Worm (Caenorhabditis elegans) whole organism, L3 larva: ENCODE data around the gene gst-16.
A peak's percentile ranks its signal among the peaks of the same experiment; 100 is the strongest.

Experiments
- ama-1 ChIP-seq: fragments of 150-350 bp; optimal IDR thresholded peaks from 2 replicates; lab custom pipeline; 2018
- ceh-82 ChIP-seq: fragments of 150-350 bp; optimal IDR thresholded peaks from 2 replicates; lab custom pipeline; 2014; ENCODE audit warnings: missing biosample characterization, missing genetic modification characterization
- ceh-9 ChIP-seq: sonication (generic microtip); optimal IDR thresholded peaks from 2 replicates; lab custom pipeline; 2018; ENCODE audit warnings: missing biosample characterization, missing genetic modification characterization
- egl-27 ChIP-seq: sonication (generic microtip); optimal IDR thresholded peaks from 4 replicates; lab custom pipeline; 2017; ENCODE audit warnings: missing biosample characterization, missing genetic modification reagents, missing genetic modification characterization
- elt-2 ChIP-seq: sonication (generic microtip); optimal IDR thresholded peaks from 2 replicates; lab custom pipeline; 2016; ENCODE audit warnings: missing genetic modification reagents, mild to moderate bottlenecking, missing genetic modification characterization, missing compliant biosample characterization
- elt-3 ChIP-seq, 3 experiments: fragments of 150-350 bp in 1 of 3; sonication (generic microtip) in 2 of 3; optimal IDR thresholded peaks; 2 replicates in 2 of 3; 4 replicates in 1 of 3; lab custom pipeline; 2014 to 2017; ENCODE audit warnings: missing biosample characterization in 3 of 3, missing genetic modification characterization in 3 of 3
- eor-1 ChIP-seq, 2 experiments: fragments of 150-350 bp; optimal IDR thresholded peaks; 2 replicates each; lab custom pipeline; 2014 to 2018; ENCODE audit warnings: missing biosample characterization in 2 of 2, missing genetic modification characterization in 2 of 2
- fkh-2 ChIP-seq: fragments of 150-350 bp; optimal IDR thresholded peaks from 2 replicates; lab custom pipeline; 2014; ENCODE audit warnings: missing biosample characterization, missing genetic modification reagents, missing genetic modification characterization
- jun-1 ChIP-seq: fragments of 150-350 bp; optimal IDR thresholded peaks from 2 replicates; lab custom pipeline; 2014; ENCODE audit warnings: missing biosample characterization, missing genetic modification reagents, missing genetic modification characterization
- lin-39 ChIP-seq: fragments of 150-350 bp; optimal IDR thresholded peaks from 2 replicates; lab custom pipeline; 2018; ENCODE audit warnings: missing biosample characterization, missing genetic modification reagents, missing genetic modification characterization
- lsy-12 ChIP-seq: sonication (generic microtip); optimal IDR thresholded peaks from 2 replicates; lab custom pipeline; 2016; ENCODE audit warnings: mild to moderate bottlenecking, missing genetic modification characterization, missing compliant biosample characterization
- nfya-1 ChIP-seq: sonication (generic microtip); optimal IDR thresholded peaks from 2 replicates; lab custom pipeline; 2017; ENCODE audit warnings: missing genetic modification characterization, mild to moderate bottlenecking, missing compliant biosample characterization, antibody characterized with exemption, moderate library complexity; ENCODE audit not compliant: insufficient read depth
- nhr-23 ChIP-seq: fragments of 150-350 bp; optimal IDR thresholded peaks from 2 replicates; lab custom pipeline; 2014; ENCODE audit warnings: missing biosample characterization, missing genetic modification reagents, missing genetic modification characterization
- nhr-237 ChIP-seq: fragments of 150-350 bp; optimal IDR thresholded peaks from 2 replicates; lab custom pipeline; 2014; ENCODE audit warnings: missing biosample characterization, missing genetic modification characterization
- nhr-25 ChIP-seq: sonication (generic microtip); optimal IDR thresholded peaks from 2 replicates; lab custom pipeline; 2017; ENCODE audit warnings: missing biosample characterization, missing genetic modification characterization
- nhr-43 ChIP-seq: sonication (generic microtip); optimal IDR thresholded peaks from 2 replicates; lab custom pipeline; 2016; ENCODE audit warnings: mild to moderate bottlenecking, missing genetic modification characterization, missing compliant biosample characterization; ENCODE audit not compliant: poor library complexity, severe bottlenecking
- nhr-67 ChIP-seq: fragments of 150-350 bp; optimal IDR thresholded peaks from 2 replicates; lab custom pipeline; 2014; ENCODE audit warnings: missing biosample characterization, missing genetic modification characterization
- nhr-76 ChIP-seq: fragments of 150-350 bp; sonication (generic microtip); optimal IDR thresholded peaks from 5 replicates; lab custom pipeline; 2014; ENCODE audit warnings: missing biosample characterization, missing genetic modification characterization
- pha-4 ChIP-seq: fragments of 150-350 bp; optimal IDR thresholded peaks from 2 replicates; lab custom pipeline; 2014; ENCODE audit warnings: missing biosample characterization, missing genetic modification reagents, missing genetic modification characterization
- pqm-1 ChIP-seq: fragments of 150-350 bp; optimal IDR thresholded peaks from 2 replicates; lab custom pipeline; 2017; ENCODE audit warnings: missing biosample characterization, missing genetic modification characterization, inconsistent platforms
- skn-1 ChIP-seq: fragments of 150-350 bp; optimal IDR thresholded peaks from 2 replicates; lab custom pipeline; 2014; ENCODE audit warnings: missing biosample characterization, missing genetic modification characterization
- snpc-4 ChIP-seq: fragments of 150-350 bp; optimal IDR thresholded peaks from 2 replicates; lab custom pipeline; 2014; ENCODE audit warnings: missing biosample characterization, missing genetic modification characterization
- tbx-2 ChIP-seq: sonication (generic microtip); optimal IDR thresholded peaks from 2 replicates; lab custom pipeline; 2016; ENCODE audit warnings: mild to moderate bottlenecking, missing genetic modification characterization, missing compliant biosample characterization
- unc-39 ChIP-seq: sonication (generic microtip); optimal IDR thresholded peaks from 4 replicates; lab custom pipeline; 2017; ENCODE audit warnings: missing biosample characterization, missing genetic modification characterization
- unc-62 ChIP-seq: fragments of 150-350 bp; sonication (generic microtip); optimal IDR thresholded peaks from 4 replicates; lab custom pipeline; 2014; ENCODE audit warnings: missing biosample characterization, missing genetic modification reagents, missing genetic modification characterization
- zag-1 ChIP-seq: fragments of 150-350 bp; optimal IDR thresholded peaks from 2 replicates; lab custom pipeline; 2014; ENCODE audit warnings: missing biosample characterization, missing genetic modification characterization
- ztf-11 ChIP-seq: fragments of 150-350 bp; optimal IDR thresholded peaks from 2 replicates; lab custom pipeline; 2014; ENCODE audit warnings: missing biosample characterization, missing genetic modification characterization

gst-16 gene

DNA sequence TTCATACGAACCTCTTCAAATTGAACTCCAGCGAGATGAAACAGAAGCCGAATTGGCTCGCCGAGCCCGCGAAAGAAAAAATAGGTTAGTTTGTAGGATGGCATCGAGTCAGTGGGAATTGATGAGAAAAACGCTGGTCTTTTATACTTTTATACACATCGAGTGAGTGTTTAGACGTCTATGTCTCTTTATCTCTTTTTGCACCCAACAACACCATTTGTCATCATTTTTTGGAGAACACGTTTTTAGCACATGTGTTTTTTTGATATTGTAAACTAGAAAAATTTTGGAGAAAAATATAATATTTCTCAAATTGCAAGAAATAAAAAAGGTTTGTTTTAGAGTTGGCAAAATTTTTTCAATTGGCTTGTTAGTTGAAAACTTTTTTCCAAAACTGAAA is at the start of gene gst-16:
Gene gst-16 (minus strand): TSS at position 111 of the 400 bp plus-strand sequence.
- no peak for TF ChIP-seq elt-2 (tag; lab: Kevin White, UChicago)
- TF ChIP-seq tbx-2 (tag; lab: Kevin White, UChicago): no peak
- peak; percentile 93 for TF ChIP-seq skn-1
- no peak for TF ChIP-seq egl-27 (tag; lab: Kevin White, UChicago)
- no peak for TF ChIP-seq nfya-1 (tag; lab: Kevin White, UChicago)

DNA sequence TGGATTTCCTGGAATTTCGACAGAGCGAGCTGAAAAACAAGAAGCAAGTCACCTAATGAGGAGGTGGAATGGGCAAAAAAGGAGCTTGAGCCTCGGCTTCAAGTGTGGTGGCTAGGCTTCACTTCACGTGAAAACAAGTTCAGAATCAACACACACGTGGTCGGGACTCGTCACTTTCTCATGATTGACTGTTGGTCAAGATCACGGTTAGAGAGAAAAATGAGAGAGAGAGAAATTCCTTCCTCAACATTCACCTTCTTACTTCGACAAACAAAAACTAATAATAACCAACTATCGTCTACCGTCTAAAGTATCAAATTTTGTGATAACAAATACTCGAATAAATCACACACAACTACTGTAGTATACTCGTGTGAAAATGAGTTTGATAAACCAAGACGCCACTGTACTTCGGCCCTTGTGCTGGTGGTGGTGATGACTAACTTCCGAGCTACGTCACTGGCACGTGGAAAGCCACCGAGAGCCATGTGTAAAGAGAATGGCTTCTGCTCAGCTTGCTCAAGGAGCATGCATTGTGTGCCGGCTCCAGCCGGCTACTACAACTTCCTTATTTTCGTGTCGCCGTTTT is 49.5 kb upstream of the gst-16 start:
- TF ChIP-seq nhr-43 (tag; lab: Kevin White, UChicago) (peak; percentile 48), nhr-237 (tag; lab: Kevin White, UChicago) (no peak), nhr-25 (tag; lab: Kevin White, UChicago) (peak; percentile 36), elt-2 (tag; lab: Kevin White, UChicago) (peak; percentile 33), skn-1 (no peak), eor-1 (tag; optimal IDR thresholded peaks at IDR 0.05; lab: Kevin White, UChicago) (no peak), ama-1 (lab: Kevin White, UChicago) (peak; percentile 67), pqm-1 (peak; percentile 57)

DNA sequence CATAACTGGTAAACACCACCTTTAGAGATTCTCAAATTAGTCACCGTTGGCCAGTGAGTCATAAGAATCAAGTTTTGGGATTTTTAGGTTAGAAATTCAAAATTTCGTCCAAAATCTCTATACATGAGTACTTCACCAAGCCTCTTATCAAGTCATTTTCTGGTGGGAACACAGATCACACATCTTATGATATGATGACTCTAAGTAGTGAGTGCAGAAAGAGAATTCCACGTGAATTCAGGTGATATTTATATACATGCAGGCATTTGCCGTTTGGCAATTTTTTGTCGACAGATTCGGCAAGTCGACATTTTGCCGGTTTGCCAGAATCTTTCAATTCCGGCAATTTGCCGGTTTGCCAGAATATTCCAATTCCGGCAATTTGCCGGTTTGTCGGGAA is 47.8 kb upstream of the gst-16 start:
- TF ChIP-seq lin-39 (tag; lab: Kevin White, UChicago) (no peak), pqm-1 (peak; percentile 18), elt-2 (tag; lab: Kevin White, UChicago) (peak; percentile 37), snpc-4 (tag; lab: Kevin White, UChicago) (no peak), ceh-9 (tag; lab: Kevin White, UChicago) (no peak), nfya-1 (tag; lab: Kevin White, UChicago) (no peak)

DNA sequence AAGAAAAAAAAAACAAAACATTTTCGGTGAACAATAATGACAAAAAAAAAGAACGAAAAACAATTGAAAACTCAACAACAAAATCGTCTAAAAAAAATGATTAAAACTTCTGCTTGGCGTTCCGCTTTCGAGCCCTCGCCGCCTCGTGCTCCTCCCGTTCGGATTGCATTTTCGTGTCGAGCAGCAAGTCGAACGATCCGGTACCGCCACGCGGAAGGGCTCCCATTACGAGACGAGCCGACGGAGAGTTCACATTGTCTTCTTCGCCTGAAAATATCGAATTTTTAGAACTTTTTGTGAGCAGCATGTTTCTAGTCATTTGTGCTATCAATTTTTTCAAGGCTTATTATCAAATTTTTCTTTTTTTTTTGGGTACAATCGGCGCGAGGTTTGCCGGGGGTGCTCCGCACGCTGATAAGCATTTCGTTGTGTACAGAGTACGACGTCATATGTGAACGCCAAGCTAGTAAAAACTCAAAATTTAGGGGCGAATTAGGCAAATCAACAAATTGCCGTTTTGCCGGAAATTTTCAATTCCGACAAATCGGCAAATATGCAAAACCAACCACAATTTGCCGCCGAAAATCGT is 46.6 kb upstream of the gst-16 start:
- TF ChIP-seq ceh-82 (tag; lab: Kevin White, UChicago) (no peak), pha-4 (tag; lab: Kevin White, UChicago) (peak; percentile 10), pqm-1 (peak; percentile 29), lin-39 (tag; lab: Kevin White, UChicago) (no peak), skn-1 (no peak), elt-2 (tag; lab: Kevin White, UChicago) (peak; percentile 90)

DNA sequence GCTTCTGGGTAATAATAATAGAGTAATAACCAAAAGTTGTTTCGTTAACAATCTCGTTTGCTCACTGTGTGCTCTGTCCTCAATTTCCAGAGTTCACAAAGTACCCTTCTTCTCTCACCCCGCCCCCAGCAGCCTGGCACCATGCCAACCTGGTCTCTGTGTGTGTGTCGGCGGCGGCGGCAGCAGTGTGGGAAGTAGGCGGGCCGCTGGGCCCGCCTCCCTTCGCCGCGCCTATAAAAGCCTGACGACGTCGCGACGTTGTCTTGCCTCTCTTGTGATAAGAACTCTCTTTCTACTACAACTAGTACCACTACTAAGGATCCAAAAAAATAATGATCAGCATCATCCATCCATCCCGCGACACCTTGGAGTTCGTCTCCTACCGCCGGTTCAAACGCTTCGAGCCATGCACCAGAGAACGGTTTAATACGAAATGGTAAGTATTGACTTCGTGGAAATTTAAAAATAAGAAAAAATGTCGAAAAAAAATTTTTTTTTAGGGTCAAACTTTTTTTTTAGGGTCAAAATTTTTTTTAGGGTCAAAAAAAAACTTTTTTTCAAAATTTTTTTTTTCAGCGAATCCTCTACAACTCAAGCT is 44.7 kb upstream of the gst-16 start, which contains the start of gene C31C9.7:
Gene C31C9.7 (plus strand): TSS at position 261 of the 598 bp plus-strand sequence.
- peak; percentile 79 for TF ChIP-seq elt-2 (tag; lab: Kevin White, UChicago)
- peak; percentile 9 for TF ChIP-seq lsy-12 (tag; lab: Kevin White, UChicago)
- TF ChIP-seq nhr-43 (tag; lab: Kevin White, UChicago): peak; percentile 27
- peak; percentile 93 for TF ChIP-seq ama-1 (lab: Kevin White, UChicago)
- no peak for TF ChIP-seq fkh-2 (tag; lab: Kevin White, UChicago)
- TF ChIP-seq nfya-1 (tag; lab: Kevin White, UChicago): peak; percentile 44
- TF ChIP-seq nhr-237 (tag; lab: Kevin White, UChicago): no peak
- TF ChIP-seq unc-62 (GFP tag; lab: Kevin White, UChicago): no peak

DNA sequence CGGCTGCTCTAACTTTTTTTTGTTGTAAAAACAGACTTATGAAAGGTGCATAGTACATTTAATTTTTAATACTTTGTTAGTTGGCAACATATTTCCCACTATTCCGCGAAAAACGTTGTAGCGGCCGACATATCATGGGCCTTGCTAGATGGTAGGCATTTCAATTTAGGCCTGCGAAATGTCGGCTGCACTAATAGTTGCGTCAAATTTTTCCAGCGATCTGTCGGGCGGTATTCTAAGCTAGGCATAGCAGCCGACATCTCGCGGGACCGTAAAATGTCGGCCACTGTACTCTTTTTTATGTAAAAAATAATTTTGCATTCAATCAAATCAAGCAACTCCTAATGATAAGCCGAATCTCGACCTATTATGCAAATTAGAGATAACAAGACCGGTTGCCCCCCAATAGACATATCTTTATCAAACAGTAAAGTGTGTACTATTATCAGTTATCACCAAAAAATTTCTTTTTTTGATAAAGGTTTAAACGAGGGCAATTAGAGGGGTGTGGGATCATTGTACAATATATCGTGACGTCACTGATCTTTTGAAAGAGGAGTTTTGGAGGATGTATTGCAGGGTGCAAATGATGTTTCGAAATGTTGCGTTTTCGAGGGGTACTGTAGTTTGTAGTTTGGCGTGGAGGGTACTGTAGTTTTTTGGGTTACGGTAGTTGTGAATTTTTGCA is 40.9 kb upstream of the gst-16 start:
- TF ChIP-seq tbx-2 (tag; lab: Kevin White, UChicago) (no peak), ztf-11 (tag; lab: Kevin White, UChicago) (no peak), nhr-67 (tag; lab: Kevin White, UChicago) (no peak), nfya-1 (tag; lab: Kevin White, UChicago) (peak; percentile 27), elt-3 (tag; optimal IDR thresholded peaks at IDR 0.05; lab: Kevin White, UChicago) (peak in 1 of 3 experiments; percentile 62), pqm-1 (peak; percentile 93), unc-39 (no peak), snpc-4 (tag; lab: Kevin White, UChicago) (no peak), nhr-76 (tag; lab: Kevin White, UChicago) (peak; percentile 9), zag-1 (tag; lab: Kevin White, UChicago) (no peak), nhr-23 (tag; lab: Kevin White, UChicago) (no peak), elt-2 (tag; lab: Kevin White, UChicago) (peak; percentile 98), lsy-12 (tag; lab: Kevin White, UChicago) (no peak), jun-1 (tag; lab: Kevin White, UChicago) (peak; percentile 74), ama-1 (lab: Kevin White, UChicago) (no peak), pha-4 (tag; lab: Kevin White, UChicago) (peak; percentile 33)
